Worm (Caenorhabditis elegans): ENCODE data around the gene npr-20.

DNA sequence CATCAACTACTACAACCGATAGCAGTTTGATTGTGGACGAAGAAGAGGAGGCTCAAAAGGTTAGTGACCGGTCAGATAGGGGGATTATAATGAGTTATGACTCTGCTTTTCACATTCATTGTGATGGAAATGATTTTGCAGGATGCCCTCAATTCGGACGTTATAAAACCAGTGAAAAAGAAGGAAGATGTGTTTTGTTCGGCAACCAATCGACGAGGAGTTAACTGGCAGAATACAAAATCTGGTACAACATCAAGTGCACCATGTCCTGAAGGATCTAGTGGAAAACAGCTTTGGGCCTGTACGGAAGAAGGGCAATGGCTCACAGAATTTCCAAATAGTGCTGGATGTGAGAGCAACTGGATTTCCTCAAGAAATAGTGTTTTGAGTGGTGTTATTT is 38.9 kb upstream of the npr-20 start:
- TF ChIP-seq him-1 (tag; optimal IDR thresholded peaks at IDR 0.05) (no peak), W03F9.2 (tag; optimal IDR thresholded peaks at IDR 0.05) (no peak)
